Fruit fly (Drosophila melanogaster) Kc167 (cell line): Measurements from ENCODE around the gene CG13690.

ENCODE experiments used
- Myc ChIP-seq: fragments of >200 bp; optimal IDR thresholded peaks from 2 replicates; lab custom pipeline; 2017; ENCODE audit warnings: missing external identifiers
- Sin3A ChIP-seq: fragments of >200 bp; optimal IDR thresholded peaks from 2 replicates; lab custom pipeline; 2018; ENCODE audit warnings: missing external identifiers
- psq ChIP-seq: fragments of >200 bp; optimal IDR thresholded peaks from 2 replicates; lab custom pipeline; 2017; ENCODE audit warnings: missing external identifiers
- ttk ChIP-seq: sonication (Bioruptor generic); optimal IDR thresholded peaks from 2 replicates; lab custom pipeline; 2017; ENCODE audit warnings: missing external identifiers

DNA sequence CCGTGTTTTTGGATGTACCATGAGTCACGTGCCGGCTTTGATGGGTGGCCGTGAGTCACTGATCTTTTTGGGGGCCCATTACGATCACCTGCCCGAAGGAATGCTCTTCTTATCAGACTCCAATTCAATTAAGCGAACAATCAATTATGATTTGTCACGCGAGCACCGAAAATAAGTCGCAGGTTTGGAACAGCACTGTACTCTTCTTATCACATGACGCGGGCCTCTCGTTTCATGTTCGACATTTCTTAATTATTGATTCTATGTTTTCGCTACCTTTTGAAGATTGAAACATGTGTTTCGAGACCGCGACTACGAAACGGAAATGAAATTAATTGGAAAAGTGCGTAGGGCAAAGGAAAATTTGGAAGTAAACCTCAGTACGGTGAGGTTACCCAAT, 49.6 kb downstream of the CG13690 start:
- TF ChIP-seq ttk (lab: Kevin White, UChicago) (no peak), Sin3A (lab: Kevin White, UChicago) (no peak), Myc (no peak), psq (lab: Kevin White, UChicago) (no peak)
